Worm (Caenorhabditis elegans): ENCODE measurements around the gene fbxb-88.

- TF ChIP-seq ceh-24 (tag; optimal IDR thresholded peaks at IDR 0.05) = no peak
- no peak for TF ChIP-seq ama-1 (optimal IDR thresholded peaks at IDR 0.05)
- TF ChIP-seq sox-4 (tag; optimal IDR thresholded peaks at IDR 0.05) = no peak
- no peak for TF ChIP-seq nhr-11 (tag; optimal IDR thresholded peaks at IDR 0.05)
- TF ChIP-seq pha-4 (tag; optimal IDR thresholded peaks at IDR 0.05) = no peak
- TF ChIP-seq fkh-10 (GFP tag; optimal IDR thresholded peaks at IDR 0.05) = no peak
- TF ChIP-seq ceh-6 (GFP tag; optimal IDR thresholded peaks at IDR 0.05) = no peak
- no peak for TF ChIP-seq ceh-34 (tag; optimal IDR thresholded peaks at IDR 0.05)
- no peak for TF ChIP-seq F13H6.1 (tag; optimal IDR thresholded peaks at IDR 0.05)
Observed at ce11 chrII:4870691-4871090, 43.0 kb upstream of the fbxb-88 start, which contains the start of gene col-20.

Data from whole organism, late embryonic.